Worm (Caenorhabditis elegans): Measurements from ENCODE around the gene srbc-26.

- TF ChIP-seq zip-5 (tag; optimal IDR thresholded peaks at IDR 0.05) (no peak), elt-2 (tag; optimal IDR thresholded peaks at IDR 0.05) (no peak), ama-1 (optimal IDR thresholded peaks at IDR 0.05) (no peak), che-1 (tag; optimal IDR thresholded peaks at IDR 0.05) (no peak), ceh-14 (tag; optimal IDR thresholded peaks at IDR 0.05) (no peak), ttx-3 (tag; optimal IDR thresholded peaks at IDR 0.05) (no peak), tbx-7 (tag; optimal IDR thresholded peaks at IDR 0.05) (no peak), nhr-11 (tag; optimal IDR thresholded peaks at IDR 0.05) (no peak), Y22D7AL.16 (tag; optimal IDR thresholded peaks at IDR 0.05) (no peak), pat-9 (tag; optimal IDR thresholded peaks at IDR 0.05) (no peak), hlh-8 (tag; optimal IDR thresholded peaks at IDR 0.05) (no peak), pha-4 (tag; optimal IDR thresholded peaks at IDR 0.05) (no peak)
Measured at ce11 chrV:17201847-17202246, 30.2 kb downstream of the srbc-26 start, which contains the start of gene Y68A4A.10.
